Worm (Caenorhabditis elegans) whole organism, L2 larva: ENCODE data around the gene F26F4.8.

Experiments used
- aly-2 ChIP-seq: fragments of 150-350 bp; optimal IDR thresholded peaks from 2 replicates; lab custom pipeline; 2014; ENCODE audit warnings: missing biosample characterization, missing genetic modification characterization
- gmeb-1 ChIP-seq: fragments of 150-350 bp; optimal IDR thresholded peaks from 2 replicates; lab custom pipeline; 2014; ENCODE audit warnings: missing biosample characterization, missing genetic modification characterization
- lin-13 ChIP-seq: fragments of 150-350 bp; optimal IDR thresholded peaks from 2 replicates; lab custom pipeline; 2014; ENCODE audit warnings: missing biosample characterization, missing genetic modification reagents, missing genetic modification characterization
- mdl-1 ChIP-seq, 2 experiments: fragments of 150-350 bp in 1 of 2; sonication (generic microtip) in 1 of 2; optimal IDR thresholded peaks; 2 replicates each; lab custom pipeline; 2017; ENCODE audit warnings: missing biosample characterization in 2 of 2, missing genetic modification characterization in 2 of 2
- nhr-10 ChIP-seq: sonication (generic microtip); optimal IDR thresholded peaks from 2 replicates; lab custom pipeline; 2017; ENCODE audit warnings: missing biosample characterization, missing genetic modification characterization
- sma-9 ChIP-seq, 2 experiments: fragments of 150-350 bp in 1 of 2; sonication (generic microtip) in 1 of 2; optimal IDR thresholded peaks; 2 replicates each; lab custom pipeline; 2014 to 2016; ENCODE audit warnings: missing genetic modification characterization in 2 of 2, mild to moderate bottlenecking in 1 of 2, missing biosample characterization in 1 of 2, missing compliant biosample characterization in 1 of 2, missing genetic modification reagents in 1 of 2, moderate library complexity in 1 of 2
- unc-39 ChIP-seq: fragments of 150-350 bp; optimal IDR thresholded peaks from 2 replicates; lab custom pipeline; 2014; ENCODE audit warnings: missing biosample characterization, missing genetic modification characterization

DNA sequence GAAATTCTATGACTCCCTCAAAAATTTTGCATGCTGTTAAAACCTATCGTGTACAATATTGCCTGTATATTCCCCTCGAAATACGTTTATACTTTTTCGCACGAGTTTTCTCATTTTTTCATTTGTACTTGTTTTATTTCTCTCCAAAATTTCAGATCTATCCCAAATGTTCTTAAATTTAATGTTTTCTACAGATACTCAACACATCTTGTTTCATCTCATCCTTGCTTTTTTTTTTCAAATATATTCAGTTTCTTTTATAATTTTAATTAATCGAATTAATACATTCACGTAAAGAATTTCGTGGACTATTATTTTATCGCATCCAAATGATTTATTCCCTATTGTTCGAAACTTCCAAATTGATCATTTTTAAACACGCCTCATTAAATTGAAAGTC, 50.4 kb downstream of the F26F4.8 start, which contains the start of gene C35D10.8:
- TF ChIP-seq lin-13 (GFP tag; lab: Kevin White, UChicago) (no peak), aly-2 (tag; lab: Kevin White, UChicago) (no peak), nhr-10 (tag; lab: Kevin White, UChicago) (no peak), mdl-1 (tag; optimal IDR thresholded peaks at IDR 0.05; lab: Kevin White, UChicago) (no peak), sma-9 (GFP tag; optimal IDR thresholded peaks at IDR 0.05; lab: Kevin White, UChicago) (no peak), sma-9 (tag; optimal IDR thresholded peaks at IDR 0.05; lab: Kevin White, UChicago) (no peak), unc-39 (tag; lab: Kevin White, UChicago) (no peak), gmeb-1 (no peak)
